Fruit fly (Drosophila melanogaster): ENCODE measurements around the gene ema.

ema gene

DNA sequence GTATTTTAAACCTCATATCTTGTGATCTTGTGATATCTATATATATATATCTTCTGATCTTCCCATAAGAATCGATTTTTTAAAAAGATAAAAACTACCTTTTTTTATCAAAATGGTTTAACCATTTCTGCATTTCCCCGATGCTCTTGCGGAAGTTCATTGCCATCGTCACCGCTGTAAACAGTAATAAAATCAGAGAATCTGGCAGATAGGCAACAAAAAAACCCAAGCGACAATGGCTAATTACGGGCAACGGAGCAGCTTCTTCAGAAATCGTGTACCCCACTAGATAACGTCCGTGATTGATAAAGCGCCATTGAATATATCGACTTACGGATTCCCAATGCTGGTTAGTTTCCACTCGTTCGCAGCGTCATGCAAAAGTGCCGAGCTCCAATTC is 12.7 kb upstream of the ema start, which contains the start of gene CG10405:
Gene CG10405, plus strand, starts transcription at position 301 of the 400 bp plus-strand sequence.
- TF ChIP-seq fd59A (GFP tag; optimal IDR thresholded peaks at IDR 0.05) (no peak), ss (GFP tag; optimal IDR thresholded peaks at IDR 0.05) (no peak), CG8119 (GFP tag; IDR thresholded peaks at IDR 0.05) (no peak), CG6808 (GFP tag; optimal IDR thresholded peaks at IDR 0.05) (no peak), lz (GFP tag; optimal IDR thresholded peaks at IDR 0.05) (no peak), CG11902 (GFP tag; optimal IDR thresholded peaks at IDR 0.05) (no peak), CG11762 (GFP tag; optimal IDR thresholded peaks at IDR 0.05; ENCODE audit: insufficient read depth) (no peak)

DNA sequence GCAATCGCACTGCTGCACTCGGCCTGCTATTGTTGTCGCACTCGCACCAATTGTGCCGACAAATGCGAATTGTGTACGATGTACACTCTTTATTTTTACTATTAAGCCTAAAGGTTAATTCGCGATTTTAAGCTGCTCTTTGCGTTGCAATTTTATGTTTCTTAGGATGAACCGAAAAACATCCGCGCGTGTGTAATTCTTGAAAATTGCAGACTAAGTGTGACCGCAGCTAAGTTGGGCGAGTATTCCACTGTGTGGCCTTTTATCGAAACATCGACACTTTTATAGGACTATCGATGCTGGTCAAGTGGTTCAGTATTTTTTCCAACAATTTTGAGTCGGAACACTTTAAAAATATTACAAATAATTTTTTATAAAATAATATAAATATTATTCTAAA is 12.1 kb upstream of the ema start, which contains the start of gene Pak3:
Gene Pak3, minus strand, starts transcription at position 225 of the 400 bp plus-strand sequence.
- TF ChIP-seq pdm3 (GFP tag; optimal IDR thresholded peaks at IDR 0.05) (no peak), CG6854 (GFP tag; optimal IDR thresholded peaks at IDR 0.05) (peak; percentile 16)

DNA sequence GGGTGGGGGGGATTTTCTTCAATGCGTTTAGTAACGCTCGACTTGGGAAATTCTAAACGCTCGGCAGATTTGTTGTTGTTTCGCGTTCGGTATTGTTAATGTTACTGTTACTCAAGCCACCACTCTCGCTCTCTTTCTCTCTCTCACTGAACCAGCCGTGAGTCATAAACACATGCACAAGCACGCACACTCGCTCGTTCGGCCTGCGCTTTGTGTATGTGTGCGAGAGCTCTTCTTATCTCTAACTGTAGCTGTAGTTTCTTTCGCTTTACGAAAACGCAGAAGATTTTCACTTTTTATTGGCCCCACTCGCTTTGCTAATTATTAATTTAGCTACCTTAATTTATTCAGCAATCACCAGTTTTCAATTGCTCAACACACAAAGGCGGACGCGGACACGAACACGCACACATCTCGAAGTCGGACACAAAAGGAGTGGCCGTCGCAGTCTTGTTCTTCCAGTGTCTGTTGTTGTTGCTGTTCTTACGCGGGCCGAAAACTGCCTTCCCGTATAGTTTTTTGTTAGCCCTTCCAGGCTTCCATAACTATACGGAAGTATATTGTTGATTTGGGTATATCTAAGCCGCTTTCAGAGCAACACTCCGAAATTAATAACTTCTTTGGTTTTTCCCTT is 11.6 kb upstream of the ema start:
- TF ChIP-seq Sox14 (GFP tag; optimal IDR thresholded peaks at IDR 0.05) (peak; percentile 40), vri (GFP tag; optimal IDR thresholded peaks at IDR 0.05) (peak; percentile 24), cyc (GFP tag; optimal IDR thresholded peaks at IDR 0.05) (no peak), Eip78C (GFP tag) (peak; percentile 45), CG6854 (GFP tag; optimal IDR thresholded peaks at IDR 0.05) (peak; percentile 46), fkh (GFP tag; optimal IDR thresholded peaks at IDR 0.05) (no peak), CG15336 (GFP tag; IDR thresholded peaks at IDR 0.05) (0 out of 2 replicates have a peak, but pooled peaks have one; percentile 26), Blimp-1 (GFP tag; optimal IDR thresholded peaks at IDR 0.05) (peak; percentile 20), ss (GFP tag; optimal IDR thresholded peaks at IDR 0.05) (peak in 1 of 2 experiments; percentile 40)

DNA sequence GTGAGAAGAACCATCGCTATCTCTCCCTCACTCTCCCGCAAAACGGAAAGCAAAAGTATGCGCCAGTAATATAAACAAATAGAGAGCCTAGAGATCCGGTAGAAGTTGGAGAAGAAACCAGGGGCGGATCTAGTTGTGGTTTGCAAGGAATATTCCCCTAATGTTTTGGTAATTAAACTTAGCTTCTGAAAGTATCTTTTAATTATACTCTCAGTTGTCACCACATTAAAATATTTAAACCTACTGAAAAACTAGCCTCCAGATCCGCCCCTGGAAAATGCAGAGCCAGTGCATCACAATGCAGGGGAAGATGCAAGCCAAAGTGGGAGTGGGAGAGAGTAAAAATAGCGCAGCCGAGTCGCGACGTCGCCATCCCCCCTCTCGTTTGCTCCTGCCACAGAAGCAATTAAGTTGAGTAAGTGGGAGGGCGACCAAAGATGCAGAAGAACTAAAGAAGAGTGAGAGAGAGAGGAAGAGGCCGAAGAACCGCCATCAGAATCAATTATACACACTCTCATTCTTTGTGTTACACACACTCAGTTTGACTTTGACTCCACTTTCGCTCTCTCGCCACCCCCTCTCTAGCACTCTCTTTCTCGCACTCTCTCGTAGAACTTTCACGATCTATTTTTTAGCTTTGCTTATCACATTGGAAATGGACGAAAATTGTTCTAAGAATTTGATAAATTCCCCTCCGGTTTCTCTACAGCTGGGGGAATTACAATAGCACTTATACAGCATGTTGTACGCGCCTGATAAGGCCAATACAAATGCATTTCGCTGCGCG is 7.9 kb upstream of the ema start:
- no peak for TF ChIP-seq Smox (GFP tag; optimal IDR thresholded peaks at IDR 0.05)
- TF ChIP-seq cyc (GFP tag; optimal IDR thresholded peaks at IDR 0.05) = peak; percentile 95
- TF ChIP-seq acj6 (GFP tag; optimal IDR thresholded peaks at IDR 0.05) = peak; percentile 98
- peak; percentile 99 for TF ChIP-seq Eip78C (GFP tag)
- peak; percentile 99 for TF ChIP-seq spab (GFP tag; optimal IDR thresholded peaks at IDR 0.05)
- TF ChIP-seq Eip75B (GFP tag; optimal IDR thresholded peaks at IDR 0.05) = peak; percentile 99
- peak; percentile 56 for TF ChIP-seq vri (GFP tag; optimal IDR thresholded peaks at IDR 0.05)
- TF ChIP-seq CG11902 (GFP tag; optimal IDR thresholded peaks at IDR 0.05) = peak; percentile 99
- TF ChIP-seq CG32006 (GFP tag; optimal IDR thresholded peaks at IDR 0.05) = peak; percentile 99
- peak; percentile 98 for TF ChIP-seq CG11294 (GFP tag; IDR thresholded peaks at IDR 0.05)
- TF ChIP-seq fkh (GFP tag; optimal IDR thresholded peaks at IDR 0.05) = peak; percentile 67
- TF ChIP-seq Hr4 (GFP tag; optimal IDR thresholded peaks at IDR 0.05) = peak; percentile 99
- TF ChIP-seq Sox102F (GFP tag; optimal IDR thresholded peaks at IDR 0.05) = peak; percentile 81
- TF ChIP-seq CG10669 (GFP tag; optimal IDR thresholded peaks at IDR 0.05) = peak; percentile 99
- peak; percentile 97 for TF ChIP-seq OdsH (GFP tag; optimal IDR thresholded peaks at IDR 0.05)
- peak; percentile 98 for TF ChIP-seq ss (GFP tag; optimal IDR thresholded peaks at IDR 0.05)
- TF ChIP-seq Blimp-1 (GFP tag; optimal IDR thresholded peaks at IDR 0.05) = peak; percentile 37
- peak; percentile 99 for TF ChIP-seq pdm3 (GFP tag; optimal IDR thresholded peaks at IDR 0.05)
- peak; percentile 98 for TF ChIP-seq CG1621 (tag; optimal IDR thresholded peaks at IDR 0.05)
- peak; percentile 97 for TF ChIP-seq achi (GFP tag; optimal IDR thresholded peaks at IDR 0.05)
- TF ChIP-seq Ets96B (tag; optimal IDR thresholded peaks at IDR 0.05) = peak; percentile 99
- peak; percentile 87 for TF ChIP-seq Met (GFP tag; optimal IDR thresholded peaks at IDR 0.05)
- peak; percentile 93 for TF ChIP-seq CG8632 (GFP tag; optimal IDR thresholded peaks at IDR 0.05)
- TF ChIP-seq Eip93F (GFP tag; optimal IDR thresholded peaks at IDR 0.05) = no peak
- TF ChIP-seq salr (GFP tag; optimal IDR thresholded peaks at IDR 0.05) = peak; percentile 97 to 99
- peak; percentile 96 for TF ChIP-seq Sox15 (GFP tag; optimal IDR thresholded peaks at IDR 0.05)
- TF ChIP-seq CG9139 (GFP tag; optimal IDR thresholded peaks at IDR 0.05) = peak; percentile 97
- peak; percentile 99 for TF ChIP-seq CG3919 (GFP tag; optimal IDR thresholded peaks at IDR 0.05)
- TF ChIP-seq CG7368 (GFP tag; optimal IDR thresholded peaks at IDR 0.05) = peak; percentile 97
- TF ChIP-seq fd85E (GFP tag; optimal IDR thresholded peaks at IDR 0.05) = peak; percentile 76
- peak; percentile 96 for TF ChIP-seq CG15336 (GFP tag; IDR thresholded peaks at IDR 0.05)
- TF ChIP-seq Lpt (GFP tag; optimal IDR thresholded peaks at IDR 0.05) = peak; percentile 97
- peak; percentile 92 for TF ChIP-seq CG34406 (GFP tag; optimal IDR thresholded peaks at IDR 0.05)
- TF ChIP-seq eg (GFP tag; IDR thresholded peaks at IDR 0.05) = peak; percentile 99

Data from whole organism, prepupa.